Worm (Caenorhabditis elegans) whole organism, L1 larva: ENCODE data around the gene F44A6.5.

ENCODE experiments used
- C04F5.9 ChIP-seq: sonication (generic microtip); optimal IDR thresholded peaks from 2 replicates; lab custom pipeline; 2016; ENCODE audit warnings: missing genetic modification characterization, missing compliant biosample characterization
- C16A3.4 ChIP-seq: fragments of 150-350 bp; optimal IDR thresholded peaks from 2 replicates; lab custom pipeline; 2014; ENCODE audit warnings: missing biosample characterization, missing genetic modification characterization
- C34B4.2 ChIP-seq: sonication (generic microtip); optimal IDR thresholded peaks from 2 replicates; lab custom pipeline; 2017; ENCODE audit warnings: mild to moderate bottlenecking, missing genetic modification characterization, missing compliant biosample characterization
- Y116A8C.19 ChIP-seq: sonication (generic microtip); optimal IDR thresholded peaks from 2 replicates; lab custom pipeline; 2016; ENCODE audit warnings: missing compliant biosample characterization, missing genetic modification characterization, borderline replicate concordance
- aha-1 ChIP-seq: fragments of 150-350 bp; optimal IDR thresholded peaks from 2 replicates; lab custom pipeline; 2014; ENCODE audit warnings: missing biosample characterization, missing genetic modification characterization
- aly-2 ChIP-seq: fragments of 150-350 bp; optimal IDR thresholded peaks from 2 replicates; lab custom pipeline; 2014; ENCODE audit warnings: missing biosample characterization, missing genetic modification characterization
- ama-1 ChIP-seq: fragments of 150-350 bp; optimal IDR thresholded peaks from 2 replicates; lab custom pipeline; 2014
- ceh-63 ChIP-seq: fragments of 200-800 bp; sonication (Bioruptor generic); optimal IDR thresholded peaks from 2 replicates; lab custom pipeline; 2018; ENCODE audit warnings: mild to moderate bottlenecking, missing genetic modification characterization, missing compliant biosample characterization
- ceh-8 ChIP-seq: fragments of 200-800 bp; sonication (Bioruptor generic); optimal IDR thresholded peaks from 2 replicates; lab custom pipeline; 2018; ENCODE audit warnings: mild to moderate bottlenecking, missing genetic modification characterization, moderate library complexity, missing compliant biosample characterization
- ceh-82 ChIP-seq, 3 experiments: fragments of 150-350 bp in 1 of 3; sonication (generic microtip) in 2 of 3; optimal IDR thresholded peaks; 2 replicates each; lab custom pipeline; 2014 to 2017; ENCODE audit warnings: missing biosample characterization in 3 of 3, missing genetic modification characterization in 3 of 3
- ceh-90 ChIP-seq: sonication (generic microtip); optimal IDR thresholded peaks from 2 replicates; lab custom pipeline; 2016; ENCODE audit warnings: missing genetic modification characterization, missing compliant biosample characterization
- dpl-1 ChIP-seq, 3 experiments: fragments of 150-350 bp in 2 of 3; sonication (generic microtip) in 1 of 3; optimal IDR thresholded peaks; 2 replicates each; lab custom pipeline; 2014 to 2017; ENCODE audit warnings: missing biosample characterization in 3 of 3, missing genetic modification characterization in 3 of 3, missing genetic modification reagents in 3 of 3
- dsc-1 ChIP-seq: sonication (generic microtip); optimal IDR thresholded peaks from 2 replicates; lab custom pipeline; 2016; ENCODE audit warnings: mild to moderate bottlenecking, missing genetic modification characterization, missing compliant biosample characterization
- efl-1 ChIP-seq, 4 experiments: fragments of 150-350 bp; optimal IDR thresholded peaks in 3 of 4; peaks in 1 of 4; 1 replicate in 1 of 4; 2 replicates in 3 of 4; lab custom pipeline; 2014; ENCODE audit warnings: missing biosample characterization in 2 of 4, missing genetic modification characterization in 2 of 4, missing genetic modification reagents in 2 of 4
- egl-27 ChIP-seq, 2 experiments: fragments of 150-350 bp in 1 of 2; sonication (generic microtip); optimal IDR thresholded peaks; 3 replicates each; lab custom pipeline; 2017 to 2018; ENCODE audit warnings: missing biosample characterization in 2 of 2, missing genetic modification characterization in 2 of 2, missing genetic modification reagents in 2 of 2
- elt-2 ChIP-seq: sonication (generic microtip); optimal IDR thresholded peaks from 2 replicates; lab custom pipeline; 2016; ENCODE audit warnings: missing genetic modification characterization, mild to moderate bottlenecking, inconsistent platforms, missing compliant biosample characterization, missing genetic modification reagents
- hlh-17 ChIP-seq: fragments of 200-800 bp; sonication (Bioruptor generic); optimal IDR thresholded peaks from 2 replicates; lab custom pipeline; 2018; ENCODE audit warnings: missing genetic modification characterization, mild to moderate bottlenecking, missing compliant biosample characterization, moderate library complexity, borderline replicate concordance
- hlh-4 ChIP-seq: sonication (generic microtip); optimal IDR thresholded peaks from 2 replicates; lab custom pipeline; 2016; ENCODE audit warnings: mild to moderate bottlenecking, missing genetic modification characterization, missing compliant biosample characterization
- hpl-2 ChIP-seq: fragments of 150-350 bp; optimal IDR thresholded peaks from 2 replicates; lab custom pipeline; 2014; ENCODE audit warnings: missing biosample characterization, missing genetic modification reagents, missing genetic modification characterization
- isw-1 ChIP-seq: fragments of 200-800 bp; sonication (Bioruptor generic); IDR thresholded peaks from 2 replicates; pipeline ENCODE4 v1.3.6; 2022; ENCODE audit warnings: missing genetic modification characterization, missing compliant biosample characterization
- jun-1 ChIP-seq: fragments of 150-350 bp; optimal IDR thresholded peaks from 2 replicates; lab custom pipeline; 2014; ENCODE audit warnings: missing biosample characterization, missing genetic modification reagents, missing genetic modification characterization
- lin-15B ChIP-seq: fragments of 150-350 bp; sonication (generic microtip); optimal IDR thresholded peaks from 3 replicates; lab custom pipeline; 2014; ENCODE audit warnings: missing biosample characterization, missing genetic modification characterization
- lir-3 ChIP-seq: sonication (generic microtip); optimal IDR thresholded peaks from 2 replicates; lab custom pipeline; 2016; ENCODE audit warnings: mild to moderate bottlenecking, missing genetic modification characterization, moderate library complexity, missing compliant biosample characterization; ENCODE audit not compliant: poor library complexity
- mab-9 ChIP-seq: fragments of 200-800 bp; sonication (Bioruptor generic); IDR thresholded peaks from 2 replicates; pipeline ENCODE4 v1.3.6; 2022; ENCODE audit warnings: missing genetic modification reagents, missing genetic modification characterization, missing compliant biosample characterization
- mdl-1 ChIP-seq, 2 experiments: fragments of 150-350 bp; optimal IDR thresholded peaks; 2 replicates each; lab custom pipeline; 2014 to 2017; ENCODE audit warnings: missing biosample characterization in 2 of 2, missing genetic modification characterization in 2 of 2, inconsistent platforms in 1 of 2
- mef-2 ChIP-seq: fragments of 150-350 bp; optimal IDR thresholded peaks from 2 replicates; lab custom pipeline; 2014; ENCODE audit warnings: missing biosample characterization, missing genetic modification characterization
- nhr-11 ChIP-seq: fragments of 150-350 bp; optimal IDR thresholded peaks from 2 replicates; lab custom pipeline; 2014; ENCODE audit warnings: missing biosample characterization, missing genetic modification characterization
- nhr-12 ChIP-seq: sonication (generic microtip); optimal IDR thresholded peaks from 2 replicates; lab custom pipeline; 2017; ENCODE audit warnings: missing biosample characterization, missing genetic modification characterization
- nhr-19 ChIP-seq: fragments of 200-800 bp; sonication (Bioruptor generic); conservative IDR thresholded peaks from 2 replicates; pipeline ENCODE4 v1.3.6; 2022; ENCODE audit warnings: missing genetic modification characterization, missing compliant biosample characterization
- nhr-20 ChIP-seq: sonication (generic microtip); optimal IDR thresholded peaks from 2 replicates; lab custom pipeline; 2016; ENCODE audit warnings: mild to moderate bottlenecking, missing genetic modification characterization, missing compliant biosample characterization
- nhr-237 ChIP-seq: fragments of 150-350 bp; optimal IDR thresholded peaks from 2 replicates; lab custom pipeline; 2014; ENCODE audit warnings: missing biosample characterization, missing genetic modification characterization
- nhr-28 ChIP-seq: fragments of 150-350 bp; optimal IDR thresholded peaks from 2 replicates; lab custom pipeline; 2014; ENCODE audit warnings: missing biosample characterization, missing genetic modification characterization
- nhr-47 ChIP-seq: sonication (generic microtip); optimal IDR thresholded peaks from 2 replicates; lab custom pipeline; 2016; ENCODE audit warnings: mild to moderate bottlenecking, missing genetic modification characterization, moderate library complexity, missing compliant biosample characterization
- nhr-71 ChIP-seq: sonication (generic microtip); optimal IDR thresholded peaks from 2 replicates; lab custom pipeline; 2016; ENCODE audit warnings: mild to moderate bottlenecking, missing genetic modification characterization, moderate library complexity, missing compliant biosample characterization
- nhr-76 ChIP-seq: sonication (generic microtip); optimal IDR thresholded peaks from 2 replicates; lab custom pipeline; 2017; ENCODE audit warnings: missing biosample characterization, missing genetic modification characterization
- nhr-84 ChIP-seq: sonication (generic microtip); optimal IDR thresholded peaks from 2 replicates; lab custom pipeline; 2017; ENCODE audit warnings: missing biosample characterization, missing genetic modification characterization
- nhr-85 ChIP-seq: sonication (generic microtip); peaks from one replicate; lab custom pipeline; 2016; ENCODE audit warnings: missing genetic modification characterization, inconsistent platforms, missing compliant biosample characterization
- pag-3 ChIP-seq: sonication (generic microtip); optimal IDR thresholded peaks from 2 replicates; lab custom pipeline; 2017; ENCODE audit warnings: missing genetic modification characterization, mild to moderate bottlenecking, missing compliant biosample characterization, antibody characterized with exemption, borderline replicate concordance; ENCODE audit not compliant: insufficient read depth
- snpc-4 ChIP-seq: fragments of 150-350 bp; optimal IDR thresholded peaks from 2 replicates; lab custom pipeline; 2014; ENCODE audit warnings: missing biosample characterization, missing genetic modification characterization
- snu-23 ChIP-seq: sonication (generic microtip); optimal IDR thresholded peaks from 2 replicates; lab custom pipeline; 2016; ENCODE audit warnings: missing genetic modification characterization, missing compliant biosample characterization
- sox-4 ChIP-seq: sonication (generic microtip); optimal IDR thresholded peaks from 2 replicates; lab custom pipeline; 2016; ENCODE audit warnings: missing genetic modification characterization, missing compliant biosample characterization
- sup-37 ChIP-seq: fragments of 200-800 bp; sonication (Bioruptor generic); optimal IDR thresholded peaks from 2 replicates; lab custom pipeline; 2018; ENCODE audit warnings: mild to moderate bottlenecking, missing genetic modification characterization, missing compliant biosample characterization
- tbx-2 ChIP-seq: sonication (generic microtip); optimal IDR thresholded peaks from 2 replicates; lab custom pipeline; 2016; ENCODE audit warnings: missing genetic modification characterization, missing compliant biosample characterization
- unc-86 ChIP-seq: sonication (generic microtip); optimal IDR thresholded peaks from 2 replicates; lab custom pipeline; 2016; ENCODE audit warnings: missing genetic modification characterization, missing compliant biosample characterization
- unc-98 ChIP-seq: fragments of 200-800 bp; sonication (Bioruptor generic); IDR thresholded peaks from 2 replicates; pipeline ENCODE4 v1.3.6; 2022; ENCODE audit warnings: missing genetic modification characterization, missing compliant biosample characterization
- xbp-1 ChIP-seq: sonication (generic microtip); optimal IDR thresholded peaks from 2 replicates; lab custom pipeline; 2016; ENCODE audit warnings: missing genetic modification characterization, missing compliant biosample characterization
- zag-1 ChIP-seq: fragments of 150-350 bp; optimal IDR thresholded peaks from 2 replicates; lab custom pipeline; 2014; ENCODE audit warnings: missing biosample characterization, missing genetic modification characterization
- zip-4 ChIP-seq: fragments of 200-800 bp; sonication (Bioruptor generic); optimal IDR thresholded peaks from 2 replicates; lab custom pipeline; 2018; ENCODE audit warnings: mild to moderate bottlenecking, missing genetic modification characterization, moderate library complexity, missing compliant biosample characterization

F44A6.5 gene

DNA sequence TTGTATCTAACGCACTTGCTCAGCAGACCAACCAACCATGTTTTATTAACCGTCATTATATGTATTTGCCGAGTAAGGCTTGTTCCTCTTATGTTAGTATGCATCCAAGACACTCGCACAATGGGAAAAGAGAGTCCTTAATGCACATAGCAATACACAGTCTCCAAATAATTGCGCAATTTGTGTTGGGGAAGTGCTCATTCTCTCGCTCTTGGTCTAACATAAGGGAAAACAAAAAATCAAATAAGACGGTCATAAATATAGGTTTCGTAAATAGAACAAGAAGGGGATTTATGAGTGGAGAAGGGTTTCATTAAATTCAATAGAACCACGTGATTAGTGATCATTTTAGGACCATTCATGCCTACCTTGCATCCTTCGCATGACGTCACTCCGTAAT, 15.2 kb downstream of the F44A6.5 start:
- no peak for TF ChIP-seq dsc-1 (tag; lab: Kevin White, UChicago)
- no peak for TF ChIP-seq C34B4.2 (tag; lab: Kevin White, UChicago)
- no peak for TF ChIP-seq aly-2
- TF ChIP-seq nhr-76 (tag; lab: Kevin White, UChicago) = no peak
- no peak for TF ChIP-seq snu-23 (GFP tag; lab: Kevin White, UChicago)
- no peak for TF ChIP-seq Y116A8C.19 (tag; lab: Kevin White, UChicago)
- TF ChIP-seq C04F5.9 (tag; lab: Kevin White, UChicago) = no peak

DNA sequence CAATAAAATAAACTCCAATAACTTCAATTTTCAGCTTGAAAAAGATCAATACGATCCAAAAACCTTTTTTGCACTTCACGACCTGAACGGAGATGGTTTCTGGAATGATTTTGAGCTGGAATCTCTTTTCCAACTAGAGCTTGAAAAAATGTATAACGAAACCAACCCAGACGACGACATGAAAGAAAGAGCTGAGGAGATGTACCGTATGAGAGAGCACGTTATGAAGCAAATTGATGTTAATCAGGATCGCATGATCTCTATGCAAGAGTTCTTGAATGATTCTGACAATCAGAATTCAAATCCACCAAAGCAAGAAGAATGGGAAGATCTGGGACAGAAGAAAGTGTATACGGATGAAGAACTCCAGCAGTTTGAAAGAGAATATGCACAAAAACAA, 19.5 kb downstream of the F44A6.5 start:
- TF ChIP-seq C04F5.9 (tag; lab: Kevin White, UChicago) (no peak), nhr-85 (peak; percentile 18), ceh-8 (GFP tag; lab: Kevin White, UChicago) (no peak), elt-2 (no peak), efl-1 (optimal IDR thresholded peaks at IDR 0.05; lab: Kevin White, UChicago) (no peak), efl-1 (GFP tag; optimal IDR thresholded peaks at IDR 0.05 in 1 of 2; lab: Kevin White, UChicago) (peak in 1 of 2 experiments; percentile 74)

DNA sequence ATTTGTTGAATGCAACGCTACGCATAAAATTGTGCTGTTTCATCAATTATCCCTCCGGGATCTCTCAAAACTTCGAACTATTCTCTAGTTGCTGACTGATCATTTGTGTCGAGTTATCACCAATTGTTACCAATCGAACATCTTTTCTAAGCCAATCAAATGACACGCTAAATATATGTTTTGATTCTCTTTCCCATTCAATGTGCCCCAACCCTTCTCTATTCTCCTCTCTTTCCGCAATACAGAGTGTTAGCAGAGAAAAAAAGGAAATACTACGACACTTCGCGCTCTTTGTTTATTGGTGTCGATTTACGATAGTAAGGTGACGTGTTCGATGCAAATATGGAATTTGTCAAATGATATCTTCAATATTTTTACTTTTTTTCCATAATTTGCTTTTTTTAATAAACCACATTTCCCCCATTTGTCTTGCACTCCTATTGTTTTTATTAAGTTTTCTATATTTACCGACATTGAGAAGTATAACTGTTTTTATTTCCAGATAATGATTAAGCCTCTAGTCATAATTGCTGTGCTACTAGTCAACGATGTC, 21.4 kb downstream of the F44A6.5 start, which contains the start of gene nucb-1:
nucb-1 (plus strand) TSS at position 503 of the 553 bp plus-strand sequence.
- TF ChIP-seq mdl-1 (tag; optimal IDR thresholded peaks at IDR 0.05; lab: Kevin White, UChicago) = peak in 1 of 2 experiments; percentile 78
- TF ChIP-seq nhr-76 (tag; lab: Kevin White, UChicago) = no peak
- peak; percentile 74 for TF ChIP-seq nhr-19
- TF ChIP-seq sup-37 (GFP tag; lab: Kevin White, UChicago) = no peak
- no peak for TF ChIP-seq pag-3 (tag; lab: Kevin White, UChicago)
- no peak for TF ChIP-seq nhr-237 (tag; lab: Kevin White, UChicago)
- TF ChIP-seq zip-4 (GFP tag; lab: Kevin White, UChicago) = no peak
- TF ChIP-seq zag-1 = no peak
- TF ChIP-seq nhr-20 = peak; percentile 93
- peak; percentile 85 for TF ChIP-seq nhr-47 (tag; lab: Kevin White, UChicago)
- TF ChIP-seq tbx-2 = peak; percentile 80
- TF ChIP-seq nhr-11 = peak; percentile 2
- TF ChIP-seq egl-27 (tag; optimal IDR thresholded peaks at IDR 0.05; lab: Kevin White, UChicago) = peak; percentile 35 to 45
- no peak for TF ChIP-seq aha-1 (tag; lab: Kevin White, UChicago)
- no peak for TF ChIP-seq ceh-63
- peak; percentile 30 for TF ChIP-seq unc-86 (tag; lab: Kevin White, UChicago)
- peak; percentile 68 to 82 (median 79) for TF ChIP-seq ceh-82 (tag; optimal IDR thresholded peaks at IDR 0.05; lab: Kevin White, UChicago)
- no peak for TF ChIP-seq nhr-28 (tag; lab: Kevin White, UChicago)
- TF ChIP-seq sox-4 (tag; lab: Kevin White, UChicago) = peak; percentile 12
- TF ChIP-seq nhr-12 (tag; lab: Kevin White, UChicago) = no peak
- no peak for TF ChIP-seq mef-2 (tag; lab: Kevin White, UChicago)
- peak; percentile 32 for TF ChIP-seq lir-3 (tag; lab: Kevin White, UChicago)
- no peak for TF ChIP-seq hlh-4 (tag; lab: Kevin White, UChicago)
- peak; percentile 17 for TF ChIP-seq ceh-8 (GFP tag; lab: Kevin White, UChicago)
- TF ChIP-seq isw-1 = peak; percentile 35
- TF ChIP-seq xbp-1 (tag; lab: Kevin White, UChicago) = peak; percentile 98
- TF ChIP-seq ceh-90 (tag; lab: Kevin White, UChicago) = no peak
- no peak for TF ChIP-seq mab-9 (GFP tag; lab: Robert Waterston, UW)
- no peak for TF ChIP-seq unc-98
- TF ChIP-seq Y116A8C.19 (tag; lab: Kevin White, UChicago) = no peak
- TF ChIP-seq hpl-2 = peak; percentile 32
- TF ChIP-seq nhr-85 = peak; percentile 83
- TF ChIP-seq ama-1 (lab: Kevin White, UChicago) = no peak
- TF ChIP-seq hlh-17 (GFP tag; lab: Kevin White, UChicago) = no peak
- TF ChIP-seq C16A3.4 (tag; lab: Kevin White, UChicago) = peak; percentile 94
- TF ChIP-seq jun-1 (tag; lab: Kevin White, UChicago) = peak; percentile 49
- TF ChIP-seq dpl-1 (GFP tag; optimal IDR thresholded peaks at IDR 0.05; lab: Kevin White, UChicago) = peak; percentile 46 to 63 (median 57)
- peak; percentile 92 for TF ChIP-seq nhr-71 (tag; lab: Kevin White, UChicago)
- TF ChIP-seq nhr-84 (tag; lab: Kevin White, UChicago) = no peak
- TF ChIP-seq snpc-4 (tag; lab: Kevin White, UChicago) = no peak
- TF ChIP-seq lin-15B = peak; percentile 55
